Worm (Caenorhabditis elegans) whole organism, L4 larva: Measurements from ENCODE around the gene C32D5.12.

Experiments
- D1046.2 ChIP-seq: fragments of 200-800 bp; sonication (Bioruptor generic); IDR thresholded peaks from 2 replicates; pipeline ENCODE4 v1.3.6; 2022; ENCODE audit warnings: missing genetic modification characterization, missing compliant biosample characterization
- F26F4.8 ChIP-seq: fragments of 200-800 bp; sonication (Bioruptor generic); conservative IDR thresholded peaks from 2 replicates; pipeline ENCODE4 v1.3.6; 2022; ENCODE audit warnings: missing genetic modification characterization, missing compliant biosample characterization
- F37D6.2 ChIP-seq: sonication (generic microtip); optimal IDR thresholded peaks from 2 replicates; lab custom pipeline; 2016; ENCODE audit warnings: mild to moderate bottlenecking, missing genetic modification characterization, missing compliant biosample characterization
- F49E8.2 ChIP-seq: sonication (generic microtip); optimal IDR thresholded peaks from 2 replicates; lab custom pipeline; 2016; ENCODE audit warnings: missing compliant biosample characterization, mild to moderate bottlenecking, missing genetic modification characterization, borderline replicate concordance
- Y75B8A.6 ChIP-seq: fragments of 200-800 bp; sonication (Bioruptor generic); IDR thresholded peaks from 2 replicates; pipeline ENCODE4 v1.3.6; 2022; ENCODE audit warnings: missing genetic modification reagents, missing genetic modification characterization, missing compliant biosample characterization
- ZK546.5 ChIP-seq, 2 experiments: sonication (generic microtip); optimal IDR thresholded peaks; 2 replicates each; lab custom pipeline; 2017; ENCODE audit warnings: missing biosample characterization in 2 of 2, missing genetic modification characterization in 2 of 2
- aha-1 ChIP-seq: fragments of 150-350 bp; peaks from one replicate; lab custom pipeline; 2014; ENCODE audit warnings: missing biosample characterization, missing genetic modification characterization
- ama-1 ChIP-seq: fragments of 150-350 bp; optimal IDR thresholded peaks from 2 replicates; lab custom pipeline; 2014; ENCODE audit warnings: inconsistent platforms, mixed read lengths
- attf-4 ChIP-seq: sonication (generic microtip); optimal IDR thresholded peaks from 3 replicates; lab custom pipeline; 2017; ENCODE audit warnings: missing biosample characterization, missing genetic modification characterization
- ceh-32 ChIP-seq: sonication (generic microtip); optimal IDR thresholded peaks from 2 replicates; lab custom pipeline; 2016; ENCODE audit warnings: mild to moderate bottlenecking, missing genetic modification characterization, missing compliant biosample characterization; ENCODE audit not compliant: poor library complexity
- ceh-44 ChIP-seq: fragments of 200-800 bp; sonication (Bioruptor generic); IDR thresholded peaks from 2 replicates; pipeline ENCODE4 v1.3.6; 2022; ENCODE audit warnings: missing genetic modification reagents, missing genetic modification characterization, missing compliant biosample characterization
- ceh-82 ChIP-seq: sonication (generic microtip); optimal IDR thresholded peaks from 2 replicates; lab custom pipeline; 2017; ENCODE audit warnings: missing biosample characterization, missing genetic modification characterization
- ces-1 ChIP-seq: fragments of 150-350 bp; sonication (generic microtip); optimal IDR thresholded peaks from 4 replicates; lab custom pipeline; 2014; ENCODE audit warnings: missing biosample characterization, missing genetic modification reagents, missing genetic modification characterization
- ctbp-1 ChIP-seq: fragments of 200-800 bp; sonication (Bioruptor generic); IDR thresholded peaks from 2 replicates; pipeline ENCODE4 v1.3.6; 2022; ENCODE audit warnings: missing genetic modification reagents, missing genetic modification characterization, missing compliant biosample characterization
- daf-16 ChIP-seq, 3 experiments: sonication (generic microtip); optimal IDR thresholded peaks; 2 replicates each; lab custom pipeline; 2016 to 2017; ENCODE audit warnings: missing genetic modification characterization in 3 of 3, missing genetic modification reagents in 3 of 3, mild to moderate bottlenecking in 2 of 3, missing compliant biosample characterization in 2 of 3, missing biosample characterization in 1 of 3, moderate library complexity in 1 of 3
- daf-19 ChIP-seq: fragments of 200-800 bp; sonication (Bioruptor generic); conservative IDR thresholded peaks from 2 replicates; pipeline ENCODE4 v1.3.6; 2022; ENCODE audit warnings: missing genetic modification characterization, missing compliant biosample characterization
- daf-8 ChIP-seq: fragments of 200-800 bp; sonication (Bioruptor generic); IDR thresholded peaks from 2 replicates; pipeline ENCODE4 v1.3.6; 2022; ENCODE audit warnings: missing genetic modification characterization, missing compliant biosample characterization
- dmd-6 ChIP-seq: fragments of 200-800 bp; sonication (Bioruptor generic); IDR thresholded peaks from 2 replicates; pipeline ENCODE4 v1.3.6; 2022; ENCODE audit warnings: missing genetic modification reagents, missing genetic modification characterization, missing compliant biosample characterization
- dmd-8 ChIP-seq: fragments of 200-800 bp; sonication (Bioruptor generic); IDR thresholded peaks from 2 replicates; pipeline ENCODE4 v1.3.6; 2022; ENCODE audit warnings: missing genetic modification characterization, missing compliant biosample characterization
- dmd-9 ChIP-seq: fragments of 200-800 bp; sonication (Bioruptor generic); IDR thresholded peaks from 2 replicates; pipeline ENCODE4 v1.3.6; 2022; ENCODE audit warnings: missing genetic modification reagents, missing genetic modification characterization, missing compliant biosample characterization
- dpl-1 ChIP-seq: fragments of 150-350 bp; optimal IDR thresholded peaks from 2 replicates; lab custom pipeline; 2014; ENCODE audit warnings: missing biosample characterization, missing genetic modification reagents, missing genetic modification characterization
- dve-1 ChIP-seq: sonication (generic microtip); optimal IDR thresholded peaks from 2 replicates; lab custom pipeline; 2017; ENCODE audit warnings: antibody characterized with exemption, mild to moderate bottlenecking, missing genetic modification characterization, missing compliant biosample characterization; ENCODE audit not compliant: insufficient read depth
- egl-43 ChIP-seq: fragments of 200-800 bp; sonication (Bioruptor generic); IDR thresholded peaks from 2 replicates; pipeline ENCODE4 v1.3.6; 2022; ENCODE audit warnings: missing genetic modification reagents, missing genetic modification characterization, missing compliant biosample characterization
- fkh-10 ChIP-seq: fragments of 150-350 bp; optimal IDR thresholded peaks from 2 replicates; lab custom pipeline; 2014; ENCODE audit warnings: missing biosample characterization, missing genetic modification reagents, missing genetic modification characterization
- hif-1 ChIP-seq, 2 experiments: sonication (generic microtip); optimal IDR thresholded peaks; 2 replicates each; lab custom pipeline; 2016 to 2017; ENCODE audit warnings: missing compliant biosample characterization in 2 of 2, missing genetic modification characterization in 2 of 2, missing genetic modification reagents in 2 of 2, missing genotype in 2 of 2, mild to moderate bottlenecking in 1 of 2
- hlh-30 ChIP-seq: sonication (generic microtip); optimal IDR thresholded peaks from 2 replicates; lab custom pipeline; 2017; ENCODE audit warnings: antibody characterized with exemption, mild to moderate bottlenecking, missing genetic modification characterization, missing compliant biosample characterization; ENCODE audit not compliant: insufficient read depth
- jun-1 ChIP-seq: fragments of 150-350 bp; optimal IDR thresholded peaks from 2 replicates; lab custom pipeline; 2014; ENCODE audit warnings: missing biosample characterization, missing genetic modification reagents, missing genetic modification characterization
- mep-1 ChIP-seq: fragments of 150-350 bp; sonication (generic microtip); optimal IDR thresholded peaks from 3 replicates; lab custom pipeline; 2014; ENCODE audit warnings: missing biosample characterization, missing genetic modification characterization
- mes-2 ChIP-seq: sonication (generic microtip); optimal IDR thresholded peaks from 2 replicates; lab custom pipeline; 2016; ENCODE audit warnings: missing genotype, mild to moderate bottlenecking, missing genetic modification characterization, missing compliant biosample characterization; ENCODE audit not compliant: poor library complexity, severe bottlenecking
- nhr-102 ChIP-seq: sonication (generic microtip); optimal IDR thresholded peaks from 2 replicates; lab custom pipeline; 2016; ENCODE audit warnings: mild to moderate bottlenecking, missing genetic modification characterization, moderate library complexity, missing compliant biosample characterization
- nhr-11 ChIP-seq: fragments of 150-350 bp; optimal IDR thresholded peaks from 2 replicates; lab custom pipeline; 2014; ENCODE audit warnings: missing biosample characterization, missing genetic modification characterization
- nhr-41 ChIP-seq: fragments of 200-800 bp; sonication (Bioruptor generic); IDR thresholded peaks from 2 replicates; pipeline ENCODE4 v1.3.6; 2022; ENCODE audit warnings: missing genetic modification reagents, missing genetic modification characterization, missing compliant biosample characterization
- nhr-42 ChIP-seq: fragments of 200-800 bp; sonication (Bioruptor generic); IDR thresholded peaks from 2 replicates; pipeline ENCODE4 v1.3.6; 2022; ENCODE audit warnings: missing genetic modification characterization, missing compliant biosample characterization
- nhr-48 ChIP-seq: sonication (generic microtip); optimal IDR thresholded peaks from 2 replicates; lab custom pipeline; 2016; ENCODE audit warnings: mild to moderate bottlenecking, missing genetic modification characterization, missing compliant biosample characterization
- nhr-6 ChIP-seq: fragments of 150-350 bp; optimal IDR thresholded peaks from 2 replicates; lab custom pipeline; 2014; ENCODE audit warnings: missing biosample characterization, missing genetic modification characterization
- nhr-76 ChIP-seq: fragments of 150-350 bp; optimal IDR thresholded peaks from 2 replicates; lab custom pipeline; 2014; ENCODE audit warnings: missing biosample characterization, missing genetic modification characterization
- pha-4 ChIP-seq, 2 experiments: fragments of 150-350 bp in 1 of 2; fragments of 200-800 bp in 1 of 2; sonication (Bioruptor generic) in 1 of 2; IDR thresholded peaks in 1 of 2; optimal IDR thresholded peaks in 1 of 2; 2 replicates each; pipeline versions ENCODE4 v1.3.6 to Lab custom; 2014 to 2022; ENCODE audit warnings: missing genetic modification characterization in 2 of 2, missing genetic modification reagents in 2 of 2, missing biosample characterization in 1 of 2, missing compliant biosample characterization in 1 of 2
- php-3 ChIP-seq: fragments of 200-800 bp; sonication (Bioruptor generic); IDR thresholded peaks from 2 replicates; pipeline ENCODE4 v1.3.6; 2022; ENCODE audit warnings: missing genetic modification reagents, missing genetic modification characterization, missing compliant biosample characterization
- pqm-1 ChIP-seq: sonication (generic microtip); optimal IDR thresholded peaks from 2 replicates; lab custom pipeline; 2017; ENCODE audit warnings: missing biosample characterization, missing genetic modification characterization
- sdz-12 ChIP-seq: fragments of 200-800 bp; sonication (Bioruptor generic); optimal IDR thresholded peaks from 2 replicates; lab custom pipeline; 2018; ENCODE audit warnings: mild to moderate bottlenecking, missing genetic modification characterization, missing compliant biosample characterization
- snpc-4 ChIP-seq: fragments of 150-350 bp; optimal IDR thresholded peaks from 2 replicates; lab custom pipeline; 2014; ENCODE audit warnings: missing biosample characterization, missing genetic modification characterization
- spr-1 ChIP-seq: sonication (generic microtip); optimal IDR thresholded peaks from 2 replicates; lab custom pipeline; 2016; ENCODE audit warnings: mild to moderate bottlenecking, missing genetic modification characterization, missing compliant biosample characterization
- spr-3 ChIP-seq: fragments of 200-800 bp; sonication (Bioruptor generic); optimal IDR thresholded peaks from 2 replicates; lab custom pipeline; 2018; ENCODE audit warnings: mild to moderate bottlenecking, missing genetic modification characterization, missing compliant biosample characterization
- unc-62 ChIP-seq, 3 experiments: fragments of 150-350 bp in 1 of 3; sonication (generic microtip); optimal IDR thresholded peaks in 2 of 3; peaks in 1 of 3; 1 replicate in 1 of 3; 2 replicates in 2 of 3; lab custom pipeline; 2014 to 2017; ENCODE audit warnings: missing biosample characterization in 3 of 3, missing genetic modification characterization in 3 of 3, missing genetic modification reagents in 3 of 3, missing genotype in 1 of 3
- zfp-2 ChIP-seq: sonication (generic microtip); optimal IDR thresholded peaks from 2 replicates; lab custom pipeline; 2016; ENCODE audit warnings: mild to moderate bottlenecking, missing genetic modification characterization, missing compliant biosample characterization
- zfp-3 ChIP-seq: fragments of 200-800 bp; sonication (Bioruptor generic); conservative IDR thresholded peaks from 2 replicates; pipeline ENCODE4 v1.3.6; 2022; ENCODE audit warnings: missing genetic modification reagents, missing genetic modification characterization, missing compliant biosample characterization
- zip-11 ChIP-seq: fragments of 200-800 bp; sonication (Bioruptor generic); IDR thresholded peaks from 2 replicates; pipeline ENCODE4 v1.3.6; 2022; ENCODE audit warnings: missing genetic modification characterization, missing compliant biosample characterization
- zip-2 ChIP-seq: fragments of 150-350 bp; optimal IDR thresholded peaks from 2 replicates; lab custom pipeline; 2014; ENCODE audit warnings: missing biosample characterization, missing genetic modification characterization

C32D5.12 gene

ce11 chrII:6377381-6377948, 18.7 kb upstream of the C32D5.12 start (continued):
- TF ChIP-seq Y75B8A.6 (GFP tag; lab: Robert Waterston, UW) (no peak), hif-1 (tag; optimal IDR thresholded peaks at IDR 0.05; lab: Kevin White, UChicago) (no peak), php-3 (GFP tag; lab: Robert Waterston, UW) (no peak), nhr-42 (GFP tag; lab: Robert Waterston, UW) (no peak), ces-1 (GFP tag; lab: Kevin White, UChicago) (no peak), daf-8 (no peak), daf-19 (GFP tag; lab: Robert Waterston, UW) (no peak), snpc-4 (tag; lab: Kevin White, UChicago) (no peak), fkh-10 (GFP tag; lab: Kevin White, UChicago) (no peak), nhr-102 (tag; lab: Kevin White, UChicago) (no peak), ceh-44 (GFP tag; lab: Robert Waterston, UW) (no peak), spr-1 (tag; lab: Kevin White, UChicago) (no peak), attf-4 (tag; lab: Kevin White, UChicago) (no peak), jun-1 (no peak), zip-11 (GFP tag; lab: Robert Waterston, UW) (no peak), nhr-41 (no peak), zip-2 (no peak), nhr-11 (no peak), ama-1 (no peak), dmd-9 (GFP tag; lab: Robert Waterston, UW) (no peak), hlh-30 (tag; lab: Kevin White, UChicago) (peak; percentile 49), aha-1 (tag; lab: Kevin White, UChicago) (no peak), F26F4.8 (no peak), sdz-12 (no peak), dmd-8 (GFP tag; lab: Robert Waterston, UW) (no peak), unc-62 (GFP tag; optimal IDR thresholded peaks at IDR 0.05 in 1 of 2; lab: Kevin White, UChicago) (peak in 1 of 2 experiments; percentile 69), unc-62 (tag; optimal IDR thresholded peaks at IDR 0.05; lab: Kevin White, UChicago) (no peak), ceh-82 (tag; lab: Kevin White, UChicago) (no peak), dve-1 (tag; lab: Kevin White, UChicago) (peak; percentile 52), dmd-6 (GFP tag; lab: Robert Waterston, UW) (peak; percentile 70), daf-16 (GFP tag; optimal IDR thresholded peaks at IDR 0.05; lab: Kevin White, UChicago) (no peak), daf-16 (tag; optimal IDR thresholded peaks at IDR 0.05; lab: Kevin White, UChicago) (peak; percentile 53), mes-2 (tag; lab: Kevin White, UChicago) (no peak), mep-1 (tag; lab: Kevin White, UChicago) (peak; percentile 13), ctbp-1 (no peak), zfp-3 (GFP tag; lab: Robert Waterston, UW) (no peak), pqm-1 (peak; percentile 71), nhr-6 (tag; lab: Kevin White, UChicago) (no peak), pha-4 (GFP tag; IDR thresholded peaks at IDR 0.05; lab: Robert Waterston, UW) (no peak), pha-4 (tag; optimal IDR thresholded peaks at IDR 0.05; lab: Kevin White, UChicago) (no peak), spr-3 (GFP tag; lab: Kevin White, UChicago) (no peak), D1046.2 (GFP tag; lab: Robert Waterston, UW) (no peak), ZK546.5 (tag; optimal IDR thresholded peaks at IDR 0.05; lab: Kevin White, UChicago) (no peak), F49E8.2 (tag; lab: Kevin White, UChicago) (no peak), zfp-2 (tag; lab: Kevin White, UChicago) (no peak), dpl-1 (no peak), nhr-76 (tag; lab: Kevin White, UChicago) (no peak), F37D6.2 (no peak), nhr-48 (tag; lab: Kevin White, UChicago) (no peak), ceh-32 (tag; lab: Kevin White, UChicago) (no peak), egl-43 (no peak)
